Worm (Caenorhabditis elegans): ENCODE data around the gene such-1.

Gene such-1

ce11 chrIII:11544947-11545346 is 21.4 kb upstream of the such-1 start:
- TF ChIP-seq ztf-11 (tag; optimal IDR thresholded peaks at IDR 0.05) (no peak), F16B12.6 (tag; optimal IDR thresholded peaks at IDR 0.05) (no peak), lin-15B (tag; optimal IDR thresholded peaks at IDR 0.05) (no peak), efl-1 (optimal IDR thresholded peaks at IDR 0.05) (no peak), efl-1 (GFP tag; optimal IDR thresholded peaks at IDR 0.05 in 1 of 2) (no peak), unc-86 (tag; optimal IDR thresholded peaks at IDR 0.05) (no peak), lsy-2 (tag; optimal IDR thresholded peaks at IDR 0.05) (no peak), ceh-90 (tag; optimal IDR thresholded peaks at IDR 0.05) (no peak), nhr-20 (tag; optimal IDR thresholded peaks at IDR 0.05) (no peak), C04F5.9 (tag; optimal IDR thresholded peaks at IDR 0.05) (no peak), ets-5 (GFP tag; IDR thresholded peaks at IDR 0.05) (no peak), egl-27 (tag; optimal IDR thresholded peaks at IDR 0.05) (no peak), ces-1 (GFP tag; optimal IDR thresholded peaks at IDR 0.05) (no peak), fos-1 (tag; optimal IDR thresholded peaks at IDR 0.05) (no peak), ztf-4 (tag; optimal IDR thresholded peaks at IDR 0.05) (no peak), pag-3 (tag; optimal IDR thresholded peaks at IDR 0.05; ENCODE audit: borderline replicate concordance, insufficient read depth) (no peak)

ce11 chrIII:11535453-11535852 is 11.9 kb upstream of the such-1 start:
- no peak for TF ChIP-seq lsy-2 (tag; optimal IDR thresholded peaks at IDR 0.05)
- no peak for TF ChIP-seq egl-13 (tag; optimal IDR thresholded peaks at IDR 0.05)
- no peak for TF ChIP-seq lir-3 (tag; optimal IDR thresholded peaks at IDR 0.05; ENCODE audit: poor library complexity)
- TF ChIP-seq lin-13 (GFP tag; optimal IDR thresholded peaks at IDR 0.05), result no peak
- TF ChIP-seq grh-1 (GFP tag; IDR thresholded peaks at IDR 0.05), result no peak
- TF ChIP-seq ztf-11 (tag; optimal IDR thresholded peaks at IDR 0.05), result no peak
- TF ChIP-seq ceh-8 (GFP tag; optimal IDR thresholded peaks at IDR 0.05), result no peak
- no peak for TF ChIP-seq hlh-4 (tag; optimal IDR thresholded peaks at IDR 0.05)
- no peak for TF ChIP-seq unc-98 (GFP tag; IDR thresholded peaks at IDR 0.05)
- TF ChIP-seq alr-1 (tag; optimal IDR thresholded peaks at IDR 0.05; ENCODE audit: borderline replicate concordance), result no peak
- TF ChIP-seq nhr-19 (GFP tag; conservative IDR thresholded peaks at IDR 0.05), result no peak
- no peak for TF ChIP-seq mdl-1 (tag; optimal IDR thresholded peaks at IDR 0.05)
- no peak for TF ChIP-seq xbp-1 (tag; optimal IDR thresholded peaks at IDR 0.05)
- TF ChIP-seq tlp-1 (tag; optimal IDR thresholded peaks at IDR 0.05), result no peak
- TF ChIP-seq fkh-10 (GFP tag; optimal IDR thresholded peaks at IDR 0.05), result no peak
- no peak for TF ChIP-seq pax-3 (tag; optimal IDR thresholded peaks at IDR 0.05)
- no peak for TF ChIP-seq snpc-4 (tag; optimal IDR thresholded peaks at IDR 0.05)
- TF ChIP-seq nhr-12 (tag; optimal IDR thresholded peaks at IDR 0.05), result no peak
- no peak for TF ChIP-seq skn-1 (tag; optimal IDR thresholded peaks at IDR 0.05)

DNA sequence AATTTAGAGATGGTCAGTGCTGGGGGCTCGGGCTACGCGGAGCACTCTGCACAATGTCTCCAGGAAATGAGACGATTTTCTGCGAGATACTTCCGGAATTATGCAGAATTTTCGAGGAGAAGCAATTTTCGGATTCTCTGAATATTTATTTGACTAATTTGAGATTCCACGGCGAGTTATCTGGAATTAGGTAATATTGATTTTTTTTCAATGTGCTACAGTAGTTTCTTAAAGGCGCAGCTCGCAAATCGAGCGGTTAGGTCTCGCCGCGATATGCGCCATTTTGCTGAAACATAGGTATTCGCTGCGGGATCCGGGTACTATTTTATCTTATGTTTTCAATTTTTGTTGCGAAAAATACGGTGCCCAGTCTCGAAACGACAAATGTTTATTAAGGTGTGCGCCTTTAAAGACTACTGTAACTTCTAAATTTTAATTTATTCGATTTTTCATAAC is 11.1 kb upstream of the such-1 start, which contains the start of gene nrps-1:
Gene nrps-1 (plus strand): TSS at position 51 of the 456 bp plus-strand sequence.
- TF ChIP-seq nhr-47 (tag; optimal IDR thresholded peaks at IDR 0.05) (no peak), lsy-2 (tag; optimal IDR thresholded peaks at IDR 0.05) (no peak), nhr-77 (tag; optimal IDR thresholded peaks at IDR 0.05) (no peak), Y116A8C.19 (tag; optimal IDR thresholded peaks at IDR 0.05; ENCODE audit: borderline replicate concordance) (no peak), jun-1 (tag; optimal IDR thresholded peaks at IDR 0.05) (no peak), C34B4.2 (tag; optimal IDR thresholded peaks at IDR 0.05) (no peak), ets-5 (GFP tag; IDR thresholded peaks at IDR 0.05) (no peak)

DNA sequence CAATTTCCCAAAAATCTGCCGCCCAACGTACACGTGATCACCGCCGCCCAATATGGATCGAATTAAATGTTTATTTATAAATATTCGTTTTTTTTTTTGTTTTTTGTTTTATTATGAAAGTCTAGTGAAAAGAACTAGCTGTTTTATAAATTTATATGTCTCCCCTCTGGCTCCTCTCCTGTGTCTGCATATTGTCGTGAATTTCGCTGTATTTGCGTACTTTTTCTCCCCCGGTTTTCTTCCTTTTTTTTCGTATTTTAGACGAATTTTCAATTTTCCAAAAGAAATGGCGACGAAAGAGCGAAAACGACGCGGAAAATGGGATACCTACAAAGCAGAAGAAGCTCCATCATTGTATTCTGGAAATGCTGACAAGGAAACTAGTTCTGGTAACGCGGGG is 2.8 kb upstream of the such-1 start, which contains the start of gene xpb-1:
Gene xpb-1 (plus strand): TSS at position 262 of the 400 bp plus-strand sequence.
- TF ChIP-seq egl-13 (tag; optimal IDR thresholded peaks at IDR 0.05), result no peak
- no peak for TF ChIP-seq pag-3 (tag; optimal IDR thresholded peaks at IDR 0.05; ENCODE audit: borderline replicate concordance, insufficient read depth)
- TF ChIP-seq C04F5.9 (tag; optimal IDR thresholded peaks at IDR 0.05), result peak; percentile 5
- no peak for TF ChIP-seq unc-130 (tag; optimal IDR thresholded peaks at IDR 0.05)
- TF ChIP-seq jun-1 (tag; optimal IDR thresholded peaks at IDR 0.05), result no peak
- no peak for TF ChIP-seq skn-1 (tag; optimal IDR thresholded peaks at IDR 0.05)
- no peak for TF ChIP-seq efl-3 (GFP tag; optimal IDR thresholded peaks at IDR 0.05)
- TF ChIP-seq ceh-82 (tag; optimal IDR thresholded peaks at IDR 0.05), result no peak
- no peak for TF ChIP-seq fkh-10 (GFP tag; optimal IDR thresholded peaks at IDR 0.05)
- TF ChIP-seq lin-35 (GFP tag; optimal IDR thresholded peaks at IDR 0.05), result peak; percentile 36 to 58
- no peak for TF ChIP-seq ztf-11 (tag; optimal IDR thresholded peaks at IDR 0.05)
- no peak for TF ChIP-seq nhr-71 (tag; optimal IDR thresholded peaks at IDR 0.05)
- TF ChIP-seq vab-15 (tag; optimal IDR thresholded peaks at IDR 0.05), result no peak
- TF ChIP-seq ceh-63 (GFP tag; optimal IDR thresholded peaks at IDR 0.05), result no peak
- TF ChIP-seq ceh-88 (GFP tag; IDR thresholded peaks at IDR 0.05), result no peak
- TF ChIP-seq aly-2 (tag; optimal IDR thresholded peaks at IDR 0.05), result no peak
- no peak for TF ChIP-seq lir-3 (tag; optimal IDR thresholded peaks at IDR 0.05; ENCODE audit: poor library complexity)
- TF ChIP-seq efl-1 (optimal IDR thresholded peaks at IDR 0.05), result peak; percentile 32 to 59
- TF ChIP-seq efl-1 (GFP tag; optimal IDR thresholded peaks at IDR 0.05 in 1 of 2), result peak; percentile 65 to 94
- TF ChIP-seq fos-1 (tag; optimal IDR thresholded peaks at IDR 0.05), result no peak
- no peak for TF ChIP-seq lin-15B (tag; optimal IDR thresholded peaks at IDR 0.05)

Data from whole organism, L1 larva.